Worm (Caenorhabditis elegans) whole organism, midembryonic: ENCODE measurements around the gene mrps-25.

Source experiments
- T22C8.4 ChIP-seq: fragments of 200-800 bp; sonication (Bioruptor generic); IDR thresholded peaks from 2 replicates; pipeline ENCODE4 v1.3.6; 2022; ENCODE audit warnings: missing genetic modification characterization, missing compliant biosample characterization
- cog-1 ChIP-seq: sonication (generic microtip); optimal IDR thresholded peaks from 2 replicates; lab custom pipeline; 2016; ENCODE audit warnings: missing genetic modification characterization, missing compliant biosample characterization
- flt-1 ChIP-seq: fragments of 200-800 bp; sonication (Bioruptor generic); IDR thresholded peaks from 2 replicates; pipeline ENCODE4 v1.3.6; 2022; ENCODE audit warnings: missing genetic modification characterization, missing compliant biosample characterization
- klf-2 ChIP-seq: fragments of 200-800 bp; sonication (Bioruptor generic); conservative IDR thresholded peaks from 2 replicates; pipeline ENCODE4 v1.3.6; 2022; ENCODE audit warnings: missing genetic modification reagents, missing genetic modification characterization, missing compliant biosample characterization
- med-1 ChIP-seq: sonication (generic microtip); optimal IDR thresholded peaks from 2 replicates; lab custom pipeline; 2017; ENCODE audit warnings: missing genetic modification characterization, mild to moderate bottlenecking, missing compliant biosample characterization, antibody characterized with exemption, missing genetic modification reagents; ENCODE audit not compliant: insufficient read depth
- ref-1 ChIP-seq: fragments of 200-800 bp; sonication (Bioruptor generic); conservative IDR thresholded peaks from 2 replicates; pipeline ENCODE4 v1.3.6; 2022; ENCODE audit warnings: missing genetic modification reagents, missing genetic modification characterization, missing compliant biosample characterization
- tab-1 ChIP-seq: fragments of 200-800 bp; sonication (Bioruptor generic); IDR thresholded peaks from 2 replicates; pipeline ENCODE4 v1.3.6; 2022; ENCODE audit warnings: missing genetic modification characterization, missing compliant biosample characterization
- ztf-23 ChIP-seq: fragments of 200-800 bp; sonication (Bioruptor generic); IDR thresholded peaks from 2 replicates; pipeline ENCODE4 v1.3.6; 2022; ENCODE audit warnings: missing genetic modification reagents, missing genetic modification characterization, missing compliant biosample characterization
- ztf-29 ChIP-seq: fragments of 200-800 bp; sonication (Bioruptor generic); IDR thresholded peaks from 2 replicates; pipeline ENCODE4 v1.3.6; 2022; ENCODE audit warnings: missing genetic modification reagents, missing genetic modification characterization, missing compliant biosample characterization

mrps-25 gene

DNA sequence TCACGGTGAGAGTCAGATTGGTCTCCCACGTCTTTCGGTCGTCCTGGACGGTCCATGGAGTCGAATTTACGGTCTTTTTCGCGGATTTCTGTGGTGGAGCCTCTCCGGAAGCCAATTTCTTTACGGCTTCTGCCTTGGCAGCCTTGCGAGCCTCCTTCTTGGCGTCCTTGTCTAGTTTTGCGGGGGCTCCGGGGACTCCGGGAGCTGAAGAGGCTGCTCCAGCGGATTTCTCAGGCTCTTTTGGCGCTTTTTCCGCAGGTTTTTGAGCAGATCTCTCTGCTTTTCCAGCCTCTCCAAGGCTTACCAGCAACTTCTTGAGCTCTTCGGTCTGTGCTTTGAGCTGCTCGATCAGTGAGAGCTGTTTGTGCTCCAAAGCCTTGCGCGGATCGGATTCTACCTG, 958 bp upstream of the mrps-25 start:
- TF ChIP-seq flt-1 (GFP tag; lab: Robert Waterston, UW) (no peak), klf-2 (no peak), tab-1 (GFP tag; lab: Robert Waterston, UW) (no peak), ztf-29 (GFP tag; lab: Robert Waterston, UW) (no peak), ref-1 (GFP tag; lab: Robert Waterston, UW) (no peak), med-1 (no peak), T22C8.4 (GFP tag; lab: Robert Waterston, UW) (no peak), cog-1 (tag; lab: Kevin White, UChicago) (no peak), ztf-23 (GFP tag; lab: Robert Waterston, UW) (no peak)

- TF ChIP-seq ref-1 (GFP tag; lab: Robert Waterston, UW) = no peak
- no peak for TF ChIP-seq ztf-29 (GFP tag; lab: Robert Waterston, UW)
- no peak for TF ChIP-seq cog-1 (tag; lab: Kevin White, UChicago)
Measured at ce11 chrIV:1058504-1058903, 1.8 kb downstream of the mrps-25 start.

DNA sequence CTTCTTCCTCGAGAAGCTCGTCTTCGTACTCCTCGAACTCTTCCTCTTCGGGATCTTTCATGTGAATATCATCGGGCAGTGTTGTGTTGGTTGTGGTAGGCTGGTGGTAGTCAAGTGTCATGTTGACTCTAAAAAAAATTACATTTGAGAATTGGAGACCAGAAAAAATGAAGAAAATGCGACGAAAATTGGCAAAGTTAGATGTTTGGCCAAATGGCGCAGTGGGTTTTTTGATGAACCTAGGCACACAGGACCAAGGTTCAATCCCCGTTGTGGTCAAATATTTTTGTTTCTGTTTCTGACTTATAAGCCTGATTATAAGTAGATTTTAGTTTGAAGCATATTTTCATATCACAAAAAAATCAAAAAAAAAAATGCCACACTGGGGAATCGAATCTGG, 6.4 kb downstream of the mrps-25 start:
- TF ChIP-seq med-1 (no peak), tab-1 (GFP tag; lab: Robert Waterston, UW) (no peak), ztf-29 (GFP tag; lab: Robert Waterston, UW) (no peak), ztf-23 (GFP tag; lab: Robert Waterston, UW) (no peak), T22C8.4 (GFP tag; lab: Robert Waterston, UW) (no peak), flt-1 (GFP tag; lab: Robert Waterston, UW) (no peak), klf-2 (no peak), ref-1 (GFP tag; lab: Robert Waterston, UW) (no peak)

- TF ChIP-seq med-1 (no peak), klf-2 (no peak), ref-1 (GFP tag; lab: Robert Waterston, UW) (no peak), ztf-23 (GFP tag; lab: Robert Waterston, UW) (no peak), tab-1 (GFP tag; lab: Robert Waterston, UW) (no peak), flt-1 (GFP tag; lab: Robert Waterston, UW) (no peak), ztf-29 (GFP tag; lab: Robert Waterston, UW) (no peak)
Measured at ce11 chrIV:1064289-1064848, 7.7 kb downstream of the mrps-25 start.

ce11 chrIV:1065569-1065968, 8.9 kb downstream of the mrps-25 start:
- TF ChIP-seq ztf-23 (GFP tag; lab: Robert Waterston, UW) = no peak
- TF ChIP-seq ref-1 (GFP tag; lab: Robert Waterston, UW) = no peak
- no peak for TF ChIP-seq med-1
- TF ChIP-seq flt-1 (GFP tag; lab: Robert Waterston, UW) = no peak
- no peak for TF ChIP-seq tab-1 (GFP tag; lab: Robert Waterston, UW)
- TF ChIP-seq T22C8.4 (GFP tag; lab: Robert Waterston, UW) = no peak
- TF ChIP-seq ztf-29 (GFP tag; lab: Robert Waterston, UW) = no peak
- TF ChIP-seq cog-1 (tag; lab: Kevin White, UChicago) = no peak
- no peak for TF ChIP-seq klf-2

- TF ChIP-seq ref-1 (GFP tag; lab: Robert Waterston, UW) = no peak
- TF ChIP-seq ztf-23 (GFP tag; lab: Robert Waterston, UW) = 0 out of 2 replicates have a peak, but pooled peaks have one; percentile 44
Measured at ce11 chrIV:1067430-1067829, 10.7 kb downstream of the mrps-25 start, which contains the start of gene znf-782. Gene znf-782, minus strand, starts transcription at chrIV:1067525.

- no peak for TF ChIP-seq flt-1 (GFP tag; lab: Robert Waterston, UW)
- TF ChIP-seq cog-1 (tag; lab: Kevin White, UChicago) = no peak
- TF ChIP-seq ref-1 (GFP tag; lab: Robert Waterston, UW) = no peak
- TF ChIP-seq klf-2 = no peak
- TF ChIP-seq tab-1 (GFP tag; lab: Robert Waterston, UW) = no peak
Measured at ce11 chrIV:1068730-1069244, 12.1 kb downstream of the mrps-25 start.

DNA sequence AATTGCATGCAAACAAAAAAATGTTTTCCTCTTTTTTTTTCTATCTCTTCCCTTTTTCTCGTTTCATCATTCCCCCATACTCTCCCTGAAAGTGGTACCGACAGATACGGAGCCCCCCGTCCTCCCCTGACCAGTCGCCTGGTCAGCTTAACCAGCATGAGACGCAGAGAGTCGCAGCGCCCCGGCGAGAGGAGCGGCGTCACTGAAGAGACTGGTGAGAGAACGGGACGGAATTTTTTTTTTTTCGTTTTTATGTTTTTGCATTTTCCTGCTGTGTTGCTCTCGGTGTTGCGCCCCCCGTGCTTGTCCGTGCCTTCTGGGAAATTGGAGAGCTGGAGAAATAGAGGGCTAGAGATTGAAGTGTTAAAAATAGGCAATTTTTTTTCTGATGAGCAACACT, 13.7 kb downstream of the mrps-25 start:
- TF ChIP-seq ztf-29 (GFP tag; lab: Robert Waterston, UW) (no peak), tab-1 (GFP tag; lab: Robert Waterston, UW) (no peak), med-1 (no peak), T22C8.4 (GFP tag; lab: Robert Waterston, UW) (no peak), flt-1 (GFP tag; lab: Robert Waterston, UW) (no peak), cog-1 (tag; lab: Kevin White, UChicago) (no peak), klf-2 (no peak), ref-1 (GFP tag; lab: Robert Waterston, UW) (no peak), ztf-23 (GFP tag; lab: Robert Waterston, UW) (no peak)

- TF ChIP-seq klf-2 (no peak), tab-1 (GFP tag; lab: Robert Waterston, UW) (no peak), ztf-23 (GFP tag; lab: Robert Waterston, UW) (no peak), T22C8.4 (GFP tag; lab: Robert Waterston, UW) (no peak), ref-1 (GFP tag; lab: Robert Waterston, UW) (no peak), flt-1 (GFP tag; lab: Robert Waterston, UW) (no peak), ztf-29 (GFP tag; lab: Robert Waterston, UW) (no peak), med-1 (no peak), cog-1 (tag; lab: Kevin White, UChicago) (no peak)
Measured at ce11 chrIV:1074069-1074468, 17.4 kb downstream of the mrps-25 start.

DNA sequence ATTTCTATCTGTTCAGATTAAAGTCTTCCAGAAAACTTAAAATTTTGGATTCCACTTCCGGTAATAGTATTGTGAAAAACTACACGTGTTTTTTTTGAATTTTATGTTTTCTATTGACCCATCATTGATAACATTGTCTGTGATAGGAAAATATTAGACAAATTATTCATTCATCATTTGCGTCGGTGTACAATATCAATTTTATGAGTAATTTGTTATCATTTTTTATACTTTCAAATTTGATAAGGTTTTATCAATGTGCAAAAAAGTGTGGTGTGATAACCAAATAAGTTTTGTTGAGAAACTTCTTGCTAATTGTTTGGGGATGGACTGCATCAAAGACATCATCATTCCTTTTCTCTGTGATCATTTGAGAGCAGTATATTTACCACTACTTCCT, 18.8 kb downstream of the mrps-25 start:
- TF ChIP-seq ref-1 (GFP tag; lab: Robert Waterston, UW) (no peak), ztf-23 (GFP tag; lab: Robert Waterston, UW) (no peak), T22C8.4 (GFP tag; lab: Robert Waterston, UW) (no peak), tab-1 (GFP tag; lab: Robert Waterston, UW) (no peak), ztf-29 (GFP tag; lab: Robert Waterston, UW) (no peak), klf-2 (no peak), cog-1 (tag; lab: Kevin White, UChicago) (no peak), med-1 (no peak), flt-1 (GFP tag; lab: Robert Waterston, UW) (no peak)
